Worm (Caenorhabditis elegans): ENCODE measurements around the gene ppm-1.A.

The ppm-1.A gene

ce11 chrV:10528500-10528899 is 7.7 kb downstream of the ppm-1.A start, which contains the start of gene F25D1.3:
Gene F25D1.3, plus strand, starts transcription at chrV:10528724.
- TF ChIP-seq ztf-4 (tag; optimal IDR thresholded peaks at IDR 0.05) (no peak), nhr-43 (tag; optimal IDR thresholded peaks at IDR 0.05; ENCODE audit: poor library complexity, severe bottlenecking) (no peak), nhr-23 (tag; optimal IDR thresholded peaks at IDR 0.05) (peak; percentile 15)

ce11 chrV:10525902-10526301 is 10.3 kb downstream of the ppm-1.A start, which contains the start of the genes C35A5.8 and hda-11:
Gene C35A5.8, minus strand, starts transcription at chrV:10525908.
Gene hda-11, plus strand, starts transcription at chrV:10526184.
- TF ChIP-seq lin-15B (tag; optimal IDR thresholded peaks at IDR 0.05) (peak; percentile 63), egl-27 (tag; optimal IDR thresholded peaks at IDR 0.05) (no peak), fkh-10 (GFP tag; optimal IDR thresholded peaks at IDR 0.05) (no peak), fkh-2 (tag; optimal IDR thresholded peaks at IDR 0.05) (no peak), pha-4 (tag; optimal IDR thresholded peaks at IDR 0.05) (no peak), fos-1 (tag; optimal IDR thresholded peaks at IDR 0.05) (no peak), nhr-43 (tag; optimal IDR thresholded peaks at IDR 0.05; ENCODE audit: poor library complexity, severe bottlenecking) (peak; percentile 93), aly-2 (tag; optimal IDR thresholded peaks at IDR 0.05) (no peak), elt-1 (tag; optimal IDR thresholded peaks at IDR 0.05) (no peak), pqm-1 (tag; optimal IDR thresholded peaks at IDR 0.05) (peak; percentile 4), nhr-67 (tag; optimal IDR thresholded peaks at IDR 0.05) (no peak), unc-62 (GFP tag; optimal IDR thresholded peaks at IDR 0.05) (no peak), sea-2 (GFP tag; optimal IDR thresholded peaks at IDR 0.05) (no peak), elt-2 (tag; optimal IDR thresholded peaks at IDR 0.05) (peak; percentile 45), ceh-9 (tag; optimal IDR thresholded peaks at IDR 0.05) (no peak), ceh-28 (tag; optimal IDR thresholded peaks at IDR 0.05) (no peak), R02D3.7 (tag; optimal IDR thresholded peaks at IDR 0.05) (no peak), elt-3 (tag; optimal IDR thresholded peaks at IDR 0.05) (no peak), skn-1 (tag; optimal IDR thresholded peaks at IDR 0.05) (peak; percentile 48), snpc-4 (tag; optimal IDR thresholded peaks at IDR 0.05) (peak; percentile 35), nfya-1 (tag; optimal IDR thresholded peaks at IDR 0.05; ENCODE audit: insufficient read depth) (peak; percentile 58), lin-39 (tag; optimal IDR thresholded peaks at IDR 0.05) (no peak), lsy-12 (tag; optimal IDR thresholded peaks at IDR 0.05) (peak; percentile 19), jun-1 (tag; optimal IDR thresholded peaks at IDR 0.05) (no peak), ztf-11 (tag; optimal IDR thresholded peaks at IDR 0.05) (no peak), nhr-237 (tag; optimal IDR thresholded peaks at IDR 0.05) (no peak), tbx-2 (tag; optimal IDR thresholded peaks at IDR 0.05) (no peak), nhr-76 (tag; optimal IDR thresholded peaks at IDR 0.05) (no peak), daf-12 (tag; optimal IDR thresholded peaks at IDR 0.05) (no peak), nhr-77 (tag; optimal IDR thresholded peaks at IDR 0.05) (no peak), zag-1 (tag; optimal IDR thresholded peaks at IDR 0.05) (no peak), nhr-23 (tag; optimal IDR thresholded peaks at IDR 0.05) (peak; percentile 63), mdl-1 (tag; optimal IDR thresholded peaks at IDR 0.05) (no peak), ztf-4 (tag; optimal IDR thresholded peaks at IDR 0.05) (no peak), nhr-11 (tag; optimal IDR thresholded peaks at IDR 0.05) (no peak), ZK546.5 (tag; optimal IDR thresholded peaks at IDR 0.05) (no peak), ama-1 (optimal IDR thresholded peaks at IDR 0.05) (no peak), nhr-12 (tag; optimal IDR thresholded peaks at IDR 0.05) (no peak), nhr-25 (tag; optimal IDR thresholded peaks at IDR 0.05) (peak; percentile 52), hmg-11 (tag; optimal IDR thresholded peaks at IDR 0.05) (peak; percentile 34), ceh-82 (tag; optimal IDR thresholded peaks at IDR 0.05) (no peak)

ce11 chrV:10516702-10517101 is 19.5 kb downstream of the ppm-1.A start:
- TF ChIP-seq nhr-11 (tag; optimal IDR thresholded peaks at IDR 0.05) (no peak), fkh-10 (GFP tag; optimal IDR thresholded peaks at IDR 0.05) (peak; percentile 53)
